Worm (Caenorhabditis elegans) whole organism, L1 larva: Measurements from ENCODE around the gene clec-226.

Experiments
- C04F5.9 ChIP-seq: sonication (generic microtip); optimal IDR thresholded peaks from 2 replicates; lab custom pipeline; 2016; ENCODE audit warnings: missing genetic modification characterization, missing compliant biosample characterization
- F16B12.6 ChIP-seq: fragments of 150-350 bp; optimal IDR thresholded peaks from 2 replicates; lab custom pipeline; 2014; ENCODE audit warnings: missing biosample characterization, missing genetic modification characterization
- aly-2 ChIP-seq: fragments of 150-350 bp; optimal IDR thresholded peaks from 2 replicates; lab custom pipeline; 2014; ENCODE audit warnings: missing biosample characterization, missing genetic modification characterization
- ama-1 ChIP-seq: fragments of 150-350 bp; optimal IDR thresholded peaks from 2 replicates; lab custom pipeline; 2014
- blmp-1 ChIP-seq: fragments of 150-350 bp; optimal IDR thresholded peaks from 2 replicates; lab custom pipeline; 2014; ENCODE audit warnings: missing biosample characterization, missing genetic modification characterization
- ceh-8 ChIP-seq: fragments of 200-800 bp; sonication (Bioruptor generic); optimal IDR thresholded peaks from 2 replicates; lab custom pipeline; 2018; ENCODE audit warnings: mild to moderate bottlenecking, missing genetic modification characterization, moderate library complexity, missing compliant biosample characterization
- ceh-82 ChIP-seq, 3 experiments: fragments of 150-350 bp in 1 of 3; sonication (generic microtip) in 2 of 3; optimal IDR thresholded peaks; 2 replicates each; lab custom pipeline; 2014 to 2017; ENCODE audit warnings: missing biosample characterization in 3 of 3, missing genetic modification characterization in 3 of 3
- dpl-1 ChIP-seq, 3 experiments: fragments of 150-350 bp in 2 of 3; sonication (generic microtip) in 1 of 3; optimal IDR thresholded peaks; 2 replicates each; lab custom pipeline; 2014 to 2017; ENCODE audit warnings: missing biosample characterization in 3 of 3, missing genetic modification characterization in 3 of 3, missing genetic modification reagents in 3 of 3
- efl-1 ChIP-seq, 4 experiments: fragments of 150-350 bp; optimal IDR thresholded peaks in 3 of 4; peaks in 1 of 4; 1 replicate in 1 of 4; 2 replicates in 3 of 4; lab custom pipeline; 2014; ENCODE audit warnings: missing biosample characterization in 2 of 4, missing genetic modification characterization in 2 of 4, missing genetic modification reagents in 2 of 4
- egl-13 ChIP-seq: sonication (generic microtip); optimal IDR thresholded peaks from 2 replicates; lab custom pipeline; 2016; ENCODE audit warnings: missing genotype, missing genetic modification reagents, missing genetic modification characterization, missing compliant biosample characterization
- elt-2 ChIP-seq: sonication (generic microtip); optimal IDR thresholded peaks from 2 replicates; lab custom pipeline; 2016; ENCODE audit warnings: missing genetic modification characterization, mild to moderate bottlenecking, inconsistent platforms, missing compliant biosample characterization, missing genetic modification reagents
- elt-3 ChIP-seq, 6 experiments: fragments of 150-350 bp in 1 of 6; sonication (generic microtip); optimal IDR thresholded peaks; 2 replicates each; lab custom pipeline; 2017 to 2018; ENCODE audit warnings: missing biosample characterization in 6 of 6, missing genetic modification characterization in 6 of 6, inconsistent platforms in 1 of 6
- fkh-10 ChIP-seq: sonication (generic microtip); optimal IDR thresholded peaks from 2 replicates; lab custom pipeline; 2017; ENCODE audit warnings: missing biosample characterization, missing genetic modification reagents, missing genetic modification characterization
- fkh-4 ChIP-seq: sonication (generic microtip); optimal IDR thresholded peaks from 2 replicates; lab custom pipeline; 2016; ENCODE audit warnings: missing compliant biosample characterization, missing genetic modification characterization, borderline replicate concordance
- grh-1 ChIP-seq: fragments of 200-800 bp; sonication (Bioruptor generic); IDR thresholded peaks from 2 replicates; pipeline ENCODE4 v1.3.6; 2022; ENCODE audit warnings: missing genetic modification reagents, missing genetic modification characterization, missing compliant biosample characterization
- hlh-17 ChIP-seq: fragments of 200-800 bp; sonication (Bioruptor generic); optimal IDR thresholded peaks from 2 replicates; lab custom pipeline; 2018; ENCODE audit warnings: missing genetic modification characterization, mild to moderate bottlenecking, missing compliant biosample characterization, moderate library complexity, borderline replicate concordance
- hpl-2 ChIP-seq: fragments of 150-350 bp; optimal IDR thresholded peaks from 2 replicates; lab custom pipeline; 2014; ENCODE audit warnings: missing biosample characterization, missing genetic modification reagents, missing genetic modification characterization
- irx-1 ChIP-seq: sonication (generic microtip); optimal IDR thresholded peaks from 2 replicates; lab custom pipeline; 2016; ENCODE audit warnings: missing genetic modification characterization, missing compliant biosample characterization
- isw-1 ChIP-seq: fragments of 200-800 bp; sonication (Bioruptor generic); IDR thresholded peaks from 2 replicates; pipeline ENCODE4 v1.3.6; 2022; ENCODE audit warnings: missing genetic modification characterization, missing compliant biosample characterization
- lin-15B ChIP-seq: fragments of 150-350 bp; sonication (generic microtip); optimal IDR thresholded peaks from 3 replicates; lab custom pipeline; 2014; ENCODE audit warnings: missing biosample characterization, missing genetic modification characterization
- lin-39 ChIP-seq: fragments of 150-350 bp; optimal IDR thresholded peaks from 2 replicates; lab custom pipeline; 2014; ENCODE audit warnings: missing biosample characterization, missing genetic modification reagents, missing genetic modification characterization
- lsy-2 ChIP-seq, 2 experiments: fragments of 150-350 bp; optimal IDR thresholded peaks; 2 replicates each; lab custom pipeline; 2014; ENCODE audit warnings: missing biosample characterization in 2 of 2, missing genetic modification characterization in 2 of 2
- mdl-1 ChIP-seq, 2 experiments: fragments of 150-350 bp; optimal IDR thresholded peaks; 2 replicates each; lab custom pipeline; 2014 to 2017; ENCODE audit warnings: missing biosample characterization in 2 of 2, missing genetic modification characterization in 2 of 2, inconsistent platforms in 1 of 2
- mep-1 ChIP-seq: fragments of 150-350 bp; optimal IDR thresholded peaks from 2 replicates; lab custom pipeline; 2014; ENCODE audit warnings: missing biosample characterization, missing genetic modification characterization
- nhr-12 ChIP-seq: sonication (generic microtip); optimal IDR thresholded peaks from 2 replicates; lab custom pipeline; 2017; ENCODE audit warnings: missing biosample characterization, missing genetic modification characterization
- nhr-19 ChIP-seq: fragments of 200-800 bp; sonication (Bioruptor generic); conservative IDR thresholded peaks from 2 replicates; pipeline ENCODE4 v1.3.6; 2022; ENCODE audit warnings: missing genetic modification characterization, missing compliant biosample characterization
- nhr-237 ChIP-seq: fragments of 150-350 bp; optimal IDR thresholded peaks from 2 replicates; lab custom pipeline; 2014; ENCODE audit warnings: missing biosample characterization, missing genetic modification characterization
- nhr-77 ChIP-seq: fragments of 150-350 bp; optimal IDR thresholded peaks from 2 replicates; lab custom pipeline; 2014; ENCODE audit warnings: missing biosample characterization, missing genetic modification characterization
- nhr-84 ChIP-seq: sonication (generic microtip); optimal IDR thresholded peaks from 2 replicates; lab custom pipeline; 2017; ENCODE audit warnings: missing biosample characterization, missing genetic modification characterization
- nhr-90 ChIP-seq: sonication (generic microtip); optimal IDR thresholded peaks from 2 replicates; lab custom pipeline; 2016; ENCODE audit warnings: mild to moderate bottlenecking, missing genetic modification characterization, missing compliant biosample characterization; ENCODE audit not compliant: poor library complexity
- pag-3 ChIP-seq: sonication (generic microtip); optimal IDR thresholded peaks from 2 replicates; lab custom pipeline; 2017; ENCODE audit warnings: missing genetic modification characterization, mild to moderate bottlenecking, missing compliant biosample characterization, antibody characterized with exemption, borderline replicate concordance; ENCODE audit not compliant: insufficient read depth
- rnt-1 ChIP-seq: sonication (generic microtip); optimal IDR thresholded peaks from 2 replicates; lab custom pipeline; 2016; ENCODE audit warnings: mild to moderate bottlenecking, missing genetic modification characterization, moderate library complexity, missing compliant biosample characterization
- skn-1 ChIP-seq: fragments of 150-350 bp; optimal IDR thresholded peaks from 2 replicates; lab custom pipeline; 2014; ENCODE audit warnings: missing biosample characterization, missing genetic modification characterization
- snpc-4 ChIP-seq: fragments of 150-350 bp; optimal IDR thresholded peaks from 2 replicates; lab custom pipeline; 2014; ENCODE audit warnings: missing biosample characterization, missing genetic modification characterization
- snu-23 ChIP-seq: sonication (generic microtip); optimal IDR thresholded peaks from 2 replicates; lab custom pipeline; 2016; ENCODE audit warnings: missing genetic modification characterization, missing compliant biosample characterization
- tlp-1 ChIP-seq: fragments of 150-350 bp; optimal IDR thresholded peaks from 2 replicates; lab custom pipeline; 2014; ENCODE audit warnings: missing biosample characterization, missing genetic modification characterization
- unc-30 ChIP-seq: sonication (generic microtip); optimal IDR thresholded peaks from 2 replicates; lab custom pipeline; 2017; ENCODE audit warnings: missing biosample characterization, missing genetic modification characterization
- unc-62 ChIP-seq: fragments of 150-350 bp; optimal IDR thresholded peaks from 2 replicates; lab custom pipeline; 2014; ENCODE audit warnings: missing biosample characterization, missing genetic modification reagents, missing genetic modification characterization
- unc-98 ChIP-seq: fragments of 200-800 bp; sonication (Bioruptor generic); IDR thresholded peaks from 2 replicates; pipeline ENCODE4 v1.3.6; 2022; ENCODE audit warnings: missing genetic modification characterization, missing compliant biosample characterization

Gene clec-226

DNA sequence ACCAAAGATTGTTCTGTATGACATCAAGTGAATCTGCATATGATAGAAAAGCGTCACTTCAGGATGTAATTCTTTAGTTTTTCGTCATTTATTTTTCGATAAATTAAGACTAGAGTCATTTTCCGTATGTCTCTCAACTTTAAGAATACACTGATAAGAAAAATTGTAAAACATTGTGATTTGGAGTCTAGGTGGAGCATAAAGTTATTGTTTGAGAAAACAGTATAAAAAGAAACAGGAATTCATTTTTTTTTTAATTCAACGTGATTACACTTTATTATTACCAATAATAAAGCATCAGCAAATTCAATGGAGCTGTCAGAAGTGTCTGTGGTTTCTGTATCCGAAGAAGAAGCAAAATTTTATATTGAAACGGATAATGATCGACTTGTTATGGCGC, 2.2 kb downstream of the clec-226 start, which contains the start of gene R10D12.6:
Gene R10D12.6, plus strand, starts transcription at position 301 of the 400 bp plus-strand sequence.
- no peak for TF ChIP-seq snpc-4 (tag; lab: Kevin White, UChicago)
- TF ChIP-seq mdl-1 (tag; optimal IDR thresholded peaks at IDR 0.05; lab: Kevin White, UChicago) = no peak
- TF ChIP-seq C04F5.9 (tag; lab: Kevin White, UChicago) = no peak
- no peak for TF ChIP-seq nhr-237
- no peak for TF ChIP-seq hlh-17 (GFP tag; lab: Kevin White, UChicago)
- no peak for TF ChIP-seq efl-1 (optimal IDR thresholded peaks at IDR 0.05; lab: Kevin White, UChicago)
- no peak for TF ChIP-seq efl-1 (GFP tag; optimal IDR thresholded peaks at IDR 0.05 in 1 of 2; lab: Kevin White, UChicago)
- no peak for TF ChIP-seq irx-1 (tag; lab: Kevin White, UChicago)
- no peak for TF ChIP-seq blmp-1
- TF ChIP-seq skn-1 (tag; lab: Kevin White, UChicago) = no peak
- TF ChIP-seq, all 84 proteins: peak for 0

DNA sequence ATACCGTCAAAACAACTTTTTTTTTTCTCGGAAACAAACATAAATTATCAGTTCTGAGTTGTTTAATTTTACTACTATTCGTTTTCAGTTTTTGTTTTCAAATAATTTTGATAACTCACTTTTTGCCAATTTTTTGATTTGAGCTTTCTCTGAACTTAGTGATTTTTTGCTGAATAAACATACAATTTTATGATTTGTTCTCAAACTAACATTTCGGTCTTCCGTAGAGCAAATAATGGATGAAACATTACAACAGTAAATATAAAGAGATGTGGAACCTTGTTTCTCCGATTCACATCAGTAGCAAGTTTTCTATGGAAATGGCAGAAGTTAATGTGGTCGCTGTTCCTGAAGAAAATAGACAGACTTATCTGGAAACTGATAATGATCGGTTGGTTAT, 3.0 kb downstream of the clec-226 start, which contains the start of gene R10D12.7:
Gene R10D12.7, plus strand, starts transcription at position 301 of the 400 bp plus-strand sequence.
- TF ChIP-seq ceh-8 (GFP tag; lab: Kevin White, UChicago) = no peak
- TF ChIP-seq snu-23 (GFP tag; lab: Kevin White, UChicago) = no peak
- TF ChIP-seq egl-13 (tag; lab: Kevin White, UChicago) = no peak
- TF ChIP-seq elt-2 (tag; lab: Kevin White, UChicago) = no peak
- no peak for TF ChIP-seq unc-62 (GFP tag; lab: Kevin White, UChicago)
- TF ChIP-seq rnt-1 (tag; lab: Kevin White, UChicago) = no peak
- TF ChIP-seq dpl-1 (GFP tag; optimal IDR thresholded peaks at IDR 0.05; lab: Kevin White, UChicago) = no peak
- TF ChIP-seq nhr-12 (tag; lab: Kevin White, UChicago) = no peak
- no peak for TF ChIP-seq grh-1 (GFP tag; lab: Robert Waterston, UW)

DNA sequence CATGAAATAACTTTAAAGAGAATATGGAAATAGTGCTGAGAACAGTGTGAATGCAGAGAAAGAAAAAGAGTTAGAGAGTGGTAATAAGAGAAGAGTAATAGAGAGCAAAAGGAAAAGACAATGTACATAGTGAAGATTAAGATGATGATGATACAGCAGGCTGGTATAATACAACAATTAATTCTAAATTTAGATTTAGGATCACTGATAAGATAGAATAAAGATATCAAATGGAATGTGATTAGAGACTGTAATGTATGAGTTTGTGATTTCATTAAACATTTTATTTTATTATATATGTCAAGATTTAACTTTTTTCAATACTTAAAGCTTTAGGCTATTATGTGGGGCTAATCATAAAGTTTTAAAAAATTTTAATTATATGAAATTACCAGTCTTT, 6.4 kb downstream of the clec-226 start, which contains the start of gene R10D12.8:
Gene R10D12.8, minus strand, starts transcription at position 101 of the 400 bp plus-strand sequence.
- TF ChIP-seq tlp-1 (tag; lab: Kevin White, UChicago) (no peak), nhr-84 (tag; lab: Kevin White, UChicago) (no peak), F16B12.6 (no peak), elt-3 (tag; optimal IDR thresholded peaks at IDR 0.05; lab: Kevin White, UChicago) (peak in 1 of 6 experiments; percentile 45), nhr-19 (GFP tag; lab: Robert Waterston, UW) (no peak), efl-1 (optimal IDR thresholded peaks at IDR 0.05; lab: Kevin White, UChicago) (no peak), efl-1 (GFP tag; optimal IDR thresholded peaks at IDR 0.05 in 1 of 2; lab: Kevin White, UChicago) (peak in 1 of 2 experiments; percentile 35)

DNA sequence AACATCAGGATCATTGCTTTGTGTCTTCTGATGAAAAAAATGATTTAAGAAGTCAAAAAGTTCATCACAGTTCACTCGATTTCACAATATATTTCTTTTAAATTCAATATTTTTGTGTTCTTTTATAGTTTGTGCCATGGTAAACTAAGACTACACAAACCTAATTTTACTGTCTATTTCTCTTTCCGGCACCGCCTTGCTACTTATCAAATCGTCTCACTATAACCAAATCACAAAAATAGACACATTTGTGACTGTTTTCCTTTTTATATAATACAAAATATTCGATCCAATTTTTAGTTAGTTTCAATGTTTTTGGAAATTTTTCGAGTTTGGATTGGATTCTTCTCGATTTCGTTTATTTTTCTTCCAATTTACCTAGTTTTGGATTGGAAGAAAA, 7.3 kb downstream of the clec-226 start, which contains the start of gene swt-6:
Gene swt-6, plus strand, starts transcription at position 301 of the 400 bp plus-strand sequence.
- no peak for TF ChIP-seq ama-1 (lab: Kevin White, UChicago)
- TF ChIP-seq efl-1 (optimal IDR thresholded peaks at IDR 0.05; lab: Kevin White, UChicago) = no peak
- peak in 1 of 2 experiments; percentile 22 for TF ChIP-seq efl-1 (GFP tag; optimal IDR thresholded peaks at IDR 0.05 in 1 of 2; lab: Kevin White, UChicago)

DNA sequence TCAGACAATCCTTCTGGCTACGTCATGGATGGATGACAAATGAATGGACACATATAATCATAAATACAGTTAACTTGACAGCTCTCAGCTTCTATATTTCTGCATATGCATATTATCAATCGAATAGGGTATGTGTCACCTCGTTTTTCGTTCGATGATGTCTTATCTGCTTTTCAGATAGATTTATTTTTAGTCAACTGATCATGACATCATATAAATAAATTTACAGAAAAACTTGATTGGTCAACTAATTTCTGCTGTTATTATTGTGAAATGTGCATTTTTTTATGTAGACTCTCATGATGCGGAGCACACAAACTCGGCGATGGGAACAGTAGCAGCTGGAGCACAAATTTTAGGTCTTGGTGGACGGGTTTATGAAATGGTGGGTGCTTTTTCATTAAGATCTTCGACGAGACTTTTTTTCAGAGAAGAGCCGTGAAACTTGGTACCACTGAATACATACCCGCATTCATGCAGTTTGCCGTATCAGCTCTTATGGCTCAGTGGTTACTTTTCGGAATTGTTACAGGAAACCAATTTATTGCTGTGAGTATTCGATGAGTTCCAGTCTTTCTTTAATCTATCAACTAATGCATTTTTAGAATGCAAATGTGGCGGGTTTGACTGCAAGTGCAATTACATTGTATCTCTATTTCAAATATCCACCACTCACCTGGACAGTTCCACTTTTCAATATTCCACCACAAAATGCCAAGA, 8.8 kb downstream of the clec-226 start:
- TF ChIP-seq unc-30 (tag; lab: Kevin White, UChicago) (no peak), lin-39 (tag; lab: Kevin White, UChicago) (no peak), unc-98 (no peak), isw-1 (no peak), nhr-77 (tag; lab: Kevin White, UChicago) (no peak), hpl-2 (no peak), pag-3 (no peak), lsy-2 (tag; optimal IDR thresholded peaks at IDR 0.05; lab: Kevin White, UChicago) (no peak), nhr-90 (tag; lab: Kevin White, UChicago) (no peak), tlp-1 (tag; lab: Kevin White, UChicago) (no peak), mep-1 (tag; lab: Kevin White, UChicago) (no peak), dpl-1 (GFP tag; optimal IDR thresholded peaks at IDR 0.05; lab: Kevin White, UChicago) (no peak), fkh-4 (tag; lab: Kevin White, UChicago) (no peak), fkh-10 (GFP tag; lab: Kevin White, UChicago) (no peak), ceh-82 (tag; optimal IDR thresholded peaks at IDR 0.05; lab: Kevin White, UChicago) (no peak), aly-2 (tag; lab: Kevin White, UChicago) (no peak), egl-13 (tag; lab: Kevin White, UChicago) (no peak), lin-15B (tag; lab: Kevin White, UChicago) (no peak)
